Fruit fly (Drosophila melanogaster) Kc167 (cell line): ENCODE data around the gene Spx.

ENCODE experiments used
- Myc ChIP-seq: fragments of >200 bp; optimal IDR thresholded peaks from 2 replicates; lab custom pipeline; 2017; ENCODE audit warnings: missing external identifiers
- Sin3A ChIP-seq: fragments of >200 bp; optimal IDR thresholded peaks from 2 replicates; lab custom pipeline; 2018; ENCODE audit warnings: missing external identifiers
- h ChIP-seq: fragments of >200 bp; optimal IDR thresholded peaks from 3 replicates; lab custom pipeline; 2018; ENCODE audit warnings: missing external identifiers
- insv ChIP-seq: fragments of >200 bp; optimal IDR thresholded peaks from 3 replicates; lab custom pipeline; 2018; ENCODE audit warnings: missing external identifiers
- psq ChIP-seq: fragments of >200 bp; optimal IDR thresholded peaks from 2 replicates; lab custom pipeline; 2017; ENCODE audit warnings: missing external identifiers
- ttk ChIP-seq: sonication (Bioruptor generic); optimal IDR thresholded peaks from 2 replicates; lab custom pipeline; 2017; ENCODE audit warnings: missing external identifiers

Spx gene

DNA sequence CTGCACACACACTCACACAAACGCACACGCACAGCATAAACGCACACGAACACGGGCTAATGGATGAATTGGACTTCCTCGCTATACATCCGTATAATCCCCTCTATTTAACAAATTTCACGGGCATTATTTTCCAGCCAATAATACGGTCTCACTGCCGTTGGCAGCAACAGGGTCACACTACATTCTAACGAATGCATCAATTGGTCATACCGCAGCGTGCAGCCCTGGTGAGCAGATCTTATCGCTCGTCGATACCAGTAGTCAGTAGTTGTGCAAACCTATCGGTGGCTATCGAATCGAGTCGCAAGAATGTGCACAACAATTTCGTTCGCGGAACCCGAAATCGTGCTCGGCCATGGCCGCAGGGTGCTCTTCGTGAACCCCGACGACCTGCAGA lies 32.2 kb downstream of the Spx start, which contains the start of the genes Top3beta and wuho:
Gene Top3beta, minus strand, starts transcription at position 149 of the 400 bp plus-strand sequence.
Gene wuho, plus strand, starts transcription at position 259 of the 400 bp plus-strand sequence.
- TF ChIP-seq insv (no peak), Sin3A (lab: Kevin White, UChicago) (no peak), Myc (lab: Kevin White, UChicago) (no peak), ttk (no peak), h (lab: Kevin White, UChicago) (no peak), psq (lab: Kevin White, UChicago) (no peak)

DNA sequence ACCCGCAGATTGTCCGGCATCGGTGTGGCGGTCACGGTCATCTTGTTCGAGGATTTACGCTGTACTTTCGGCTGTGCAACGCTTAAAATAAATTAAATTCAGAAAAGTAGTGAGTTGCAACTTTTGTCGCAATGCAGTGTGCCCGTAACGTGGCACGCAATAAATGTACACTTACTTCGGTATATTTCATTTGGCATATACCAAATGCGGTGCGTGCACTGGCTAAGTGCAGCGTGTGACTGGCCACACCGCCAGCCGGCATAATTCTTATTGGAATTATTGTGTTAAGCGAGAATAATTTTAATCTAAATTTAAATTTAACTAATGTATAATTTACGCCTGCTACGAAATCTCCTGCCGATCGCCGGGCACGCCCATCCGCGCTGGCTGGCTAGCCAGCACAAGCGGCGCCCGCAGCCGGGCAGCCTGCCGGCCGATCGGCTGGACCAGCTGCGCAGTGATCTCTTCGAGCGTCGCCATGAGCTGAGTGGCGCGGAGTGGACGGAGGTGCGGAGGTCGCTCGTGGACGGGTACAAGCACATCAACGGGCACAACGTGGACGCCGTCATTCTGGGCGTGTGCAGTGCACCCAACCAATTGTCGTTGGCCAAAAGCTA lies 35.6 kb downstream of the Spx start, which contains the start of the genes Rpt4 and mldr:
Gene Rpt4, minus strand, starts transcription at position 163 of the 617 bp plus-strand sequence.
Gene mldr, plus strand, starts transcription at position 221 of the 617 bp plus-strand sequence.
- TF ChIP-seq Myc (lab: Kevin White, UChicago) (no peak), insv (peak; percentile 98)

DNA sequence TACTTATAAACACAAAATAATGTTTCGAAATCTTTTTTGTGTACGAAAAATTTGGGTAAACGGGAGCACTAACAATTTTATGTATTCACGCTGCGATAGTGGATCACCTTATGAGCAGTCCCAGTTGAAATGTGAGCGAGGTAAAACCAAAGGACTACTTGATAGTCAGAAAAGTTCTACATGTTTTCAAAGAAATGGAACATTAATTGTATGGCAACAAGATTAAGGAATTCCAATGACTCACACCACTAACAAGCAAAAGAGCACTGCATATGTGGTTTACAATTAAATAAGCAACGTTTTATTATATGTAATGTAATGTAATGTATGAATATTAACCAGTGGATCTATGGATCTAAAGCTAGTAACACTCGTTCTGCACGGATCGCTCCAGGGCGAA lies 38.6 kb downstream of the Spx start, which contains the start of gene CG15892:
Gene CG15892, minus strand, starts transcription at position 101 of the 400 bp plus-strand sequence.
- TF ChIP-seq Myc (lab: Kevin White, UChicago), result no peak
- no peak for TF ChIP-seq Sin3A (lab: Kevin White, UChicago)
- TF ChIP-seq insv, result no peak
- TF ChIP-seq h (lab: Kevin White, UChicago), result no peak
- no peak for TF ChIP-seq psq (lab: Kevin White, UChicago)
- TF ChIP-seq ttk, result no peak

DNA sequence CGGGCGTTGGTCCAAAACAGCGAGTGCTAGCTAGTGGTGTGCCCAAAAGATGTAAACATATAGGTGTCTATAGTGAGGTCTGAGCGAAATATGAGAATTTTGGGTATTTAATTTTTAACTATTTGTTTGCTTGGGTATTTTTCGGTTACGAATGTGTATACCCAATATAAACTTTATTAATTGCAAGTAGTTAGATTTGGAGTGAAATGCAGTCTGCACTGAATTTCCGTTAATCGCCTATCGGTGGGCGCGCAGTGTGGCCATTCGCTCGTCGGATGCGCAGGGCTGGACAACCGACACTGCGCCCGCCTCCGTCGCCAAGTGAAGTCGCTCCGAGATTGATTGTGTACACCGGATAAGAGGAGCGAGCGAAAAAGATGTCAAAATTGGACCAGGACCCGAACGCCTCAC lies 39.5 kb downstream of the Spx start, which contains the start of the genes CG15891 and CG3815:
Gene CG15891, minus strand, starts transcription at position 217 of the 411 bp plus-strand sequence.
Gene CG3815, plus strand, starts transcription at position 261 of the 411 bp plus-strand sequence.
- TF ChIP-seq psq (lab: Kevin White, UChicago), result no peak

DNA sequence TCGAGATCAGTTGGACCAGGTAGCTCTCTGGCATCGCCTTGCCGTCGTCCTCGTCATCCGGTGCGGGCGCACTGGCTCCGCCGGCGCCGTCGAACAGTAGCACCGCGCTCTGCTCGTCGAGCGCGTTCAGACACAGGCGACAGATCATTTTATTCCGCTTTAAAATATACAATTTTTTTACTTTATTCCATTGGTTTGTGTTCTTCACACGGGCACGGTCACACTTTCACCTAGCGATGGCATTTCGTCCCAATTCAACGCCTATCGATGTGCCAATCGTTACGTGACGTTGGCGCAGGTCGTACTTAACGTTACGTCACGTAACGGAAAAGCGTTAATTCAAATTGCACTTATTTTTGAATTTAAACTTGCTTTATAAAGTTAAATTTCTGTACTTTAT lies 45.4 kb downstream of the Spx start, which contains the start of gene CG12219:
Gene CG12219, minus strand, starts transcription at position 234 of the 400 bp plus-strand sequence.
- TF ChIP-seq psq (lab: Kevin White, UChicago) (no peak), h (lab: Kevin White, UChicago) (no peak), Sin3A (lab: Kevin White, UChicago) (no peak)

DNA sequence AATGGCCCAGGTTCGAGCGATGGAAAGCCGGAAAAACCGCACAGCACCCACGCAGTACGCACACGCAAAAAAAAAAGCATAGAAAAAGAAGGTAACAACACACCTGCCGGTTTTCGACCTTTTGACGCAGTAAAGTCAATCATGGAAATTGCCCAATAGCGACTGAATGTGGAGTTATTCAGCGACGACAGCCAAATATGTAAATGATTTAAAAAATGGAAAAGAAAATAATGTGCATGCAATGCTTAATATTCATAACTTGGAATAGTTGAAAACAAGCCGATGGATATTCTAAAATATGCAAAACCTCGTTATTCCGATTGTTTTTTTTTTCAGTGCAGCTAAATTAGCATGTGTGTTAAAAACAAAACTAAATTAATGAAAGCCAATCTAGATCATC lies 47.6 kb downstream of the Spx start:
- TF ChIP-seq insv (no peak), ttk (no peak), Sin3A (lab: Kevin White, UChicago) (no peak), Myc (lab: Kevin White, UChicago) (no peak), h (lab: Kevin White, UChicago) (no peak), psq (lab: Kevin White, UChicago) (no peak)

DNA sequence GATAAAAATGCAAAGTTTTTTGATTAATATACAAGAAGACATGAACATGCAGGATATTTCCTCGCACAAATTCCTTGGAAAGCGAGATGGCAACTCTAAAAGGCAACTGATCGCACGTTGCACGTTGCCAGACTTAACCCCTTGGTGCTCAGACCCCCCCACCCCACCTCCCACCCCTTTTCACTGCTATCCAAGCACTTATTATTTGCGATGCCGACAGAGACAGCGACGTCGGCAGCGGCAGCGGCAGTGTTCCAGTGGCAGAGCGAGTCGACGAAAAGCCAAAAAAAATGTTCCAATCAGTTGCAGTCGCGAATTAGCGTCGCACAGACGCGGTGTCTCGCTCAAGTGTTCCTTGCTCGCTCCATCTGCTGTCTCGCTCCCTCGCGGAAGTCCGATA lies 48.1 kb downstream of the Spx start, which contains the start of gene CG3823:
Gene CG3823, plus strand, starts transcription at position 301 of the 400 bp plus-strand sequence.
- TF ChIP-seq insv (no peak), Myc (lab: Kevin White, UChicago) (no peak), h (lab: Kevin White, UChicago) (no peak), ttk (no peak), psq (lab: Kevin White, UChicago) (no peak), Sin3A (lab: Kevin White, UChicago) (no peak)

DNA sequence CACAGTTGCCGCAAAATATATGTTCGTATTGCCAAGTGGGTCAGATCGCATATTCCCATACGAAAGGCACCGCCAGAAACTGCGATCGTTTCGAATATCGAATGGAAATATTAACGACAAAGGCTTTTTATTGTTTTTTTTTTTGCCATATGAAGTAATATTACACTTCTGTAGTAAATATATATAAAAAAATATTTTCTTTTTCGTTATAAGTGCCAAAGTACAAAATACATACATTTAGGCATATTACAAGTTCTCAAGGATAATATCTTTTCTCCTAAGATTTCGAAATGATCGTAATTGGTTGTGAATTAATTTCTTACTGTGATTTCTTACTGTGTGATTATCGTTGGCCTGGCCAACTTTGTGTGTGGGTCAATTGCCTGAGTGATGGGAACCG lies 48.6 kb downstream of the Spx start:
- TF ChIP-seq Sin3A (lab: Kevin White, UChicago) (no peak), Myc (lab: Kevin White, UChicago) (no peak), insv (no peak), psq (lab: Kevin White, UChicago) (no peak), ttk (no peak), h (lab: Kevin White, UChicago) (no peak)

DNA sequence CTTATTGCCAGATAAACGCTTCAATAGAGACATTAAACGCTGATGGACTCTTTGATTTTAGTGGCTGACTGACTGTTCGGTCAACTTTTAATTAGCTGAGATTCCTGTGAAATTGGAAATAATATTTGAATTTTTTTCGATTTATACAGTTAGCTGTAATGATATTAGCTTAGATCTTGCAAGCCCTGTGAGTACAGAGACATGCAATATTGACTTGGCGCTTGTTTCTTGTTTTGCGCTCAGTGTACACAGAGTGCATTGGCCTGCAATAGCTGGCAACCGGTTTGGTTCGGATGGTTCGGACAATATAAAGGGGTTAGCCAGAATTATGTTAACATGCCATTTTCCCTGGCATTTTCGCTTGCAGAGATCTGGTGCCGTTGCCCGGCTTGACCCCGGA lies 49.7 kb downstream of the Spx start:
- TF ChIP-seq insv (no peak), ttk (no peak), h (lab: Kevin White, UChicago) (no peak), Sin3A (lab: Kevin White, UChicago) (no peak), psq (lab: Kevin White, UChicago) (no peak), Myc (lab: Kevin White, UChicago) (no peak)
